Fruit fly (Drosophila melanogaster) whole organism, wandering third instar larva: ENCODE results near the gene ed.

Experiments
- Abd-B ChIP-seq: fragments of >200 bp; optimal IDR thresholded peaks from 2 replicates; lab custom pipeline; 2017; ENCODE audit warnings: missing biosample characterization, missing genetic modification characterization
- CrebA ChIP-seq: fragments of 200-800 bp; sonication (Bioruptor generic); optimal IDR thresholded peaks from 2 replicates; lab custom pipeline; 2016; ENCODE audit warnings: missing biosample characterization, mild to moderate bottlenecking, missing genetic modification characterization, borderline replicate concordance
- Dif ChIP-seq: fragments of 200-275, 200-300 bp; sonication (Bioruptor generic); optimal IDR thresholded peaks from 2 replicates; lab custom pipeline; 2018; ENCODE audit warnings: missing biosample characterization, missing genetic modification characterization; ENCODE audit not compliant: partially characterized antibody
- HLH106 ChIP-seq: fragments of 200-800 bp; optimal IDR thresholded peaks from 3 replicates; lab custom pipeline; 2019; ENCODE audit warnings: missing biosample characterization, mild to moderate bottlenecking, missing genetic modification characterization, moderate library complexity
- Hnf4 ChIP-seq: fragments of 200-800 bp; sonication (Bioruptor generic); optimal IDR thresholded peaks from 2 replicates; lab custom pipeline; 2016; ENCODE audit warnings: missing biosample characterization, mild to moderate bottlenecking, missing genetic modification characterization
- Hr83 ChIP-seq: fragments of 200-300 bp; sonication (Bioruptor generic); optimal IDR thresholded peaks from 2 replicates; lab custom pipeline; 2016; ENCODE audit warnings: missing biosample characterization, mild to moderate bottlenecking, missing genetic modification characterization, moderate library complexity; ENCODE audit not compliant: poor library complexity, severe bottlenecking
- Jra ChIP-seq: sonication (Bioruptor generic); optimal IDR thresholded peaks from 2 replicates; lab custom pipeline; 2016; ENCODE audit warnings: missing biosample characterization, missing genetic modification characterization
- Myc ChIP-seq: fragments of >200 bp; optimal IDR thresholded peaks from 2 replicates; lab custom pipeline; 2017
- N ChIP-seq: fragments of >200 bp; optimal IDR thresholded peaks from 2 replicates; lab custom pipeline; 2018; ENCODE audit warnings: missing biosample characterization, missing external identifiers, missing genetic modification characterization
- Rel ChIP-seq, 2 experiments: fragments of 200-800 bp; sonication (Bioruptor generic) in 1 of 2; optimal IDR thresholded peaks; 2 replicates in 1 of 2; 3 replicates in 1 of 2; lab custom pipeline; 2016 to 2019; ENCODE audit warnings: mild to moderate bottlenecking in 2 of 2, missing biosample characterization in 2 of 2, missing genetic modification characterization in 2 of 2, moderate library complexity in 1 of 2
- Vsx2 ChIP-seq: fragments of 200-300, 225-300 bp; sonication (Bioruptor generic); optimal IDR thresholded peaks from 2 replicates; lab custom pipeline; 2018; ENCODE audit warnings: missing biosample characterization, missing genetic modification characterization; ENCODE audit not compliant: partially characterized antibody
- brk ChIP-seq: fragments of 200-800 bp; sonication (Bioruptor generic); optimal IDR thresholded peaks from 2 replicates; lab custom pipeline; 2016; ENCODE audit warnings: missing biosample characterization, mild to moderate bottlenecking, missing genetic modification characterization
- dl ChIP-seq, 2 experiments: fragments of 175-275, 200-275 bp in 1 of 2; fragments of 200-275 bp in 1 of 2; sonication (Bioruptor generic); optimal IDR thresholded peaks; lab custom pipeline; 2018; ENCODE audit warnings: mild to moderate bottlenecking in 2 of 2, missing biosample characterization in 2 of 2, missing genetic modification characterization in 2 of 2, moderate library complexity in 2 of 2; ENCODE audit not compliant: partially characterized antibody in 2 of 2, insufficient read depth in 1 of 2
- dmrt93B ChIP-seq: fragments of 200-800 bp; sonication (Bioruptor generic); optimal IDR thresholded peaks from 2 replicates; lab custom pipeline; 2018; ENCODE audit warnings: missing biosample characterization, mild to moderate bottlenecking, missing genetic modification characterization
- dsf ChIP-seq: sonication (Bioruptor generic); optimal IDR thresholded peaks from 2 replicates; lab custom pipeline; 2016; ENCODE audit warnings: missing biosample characterization, missing genetic modification characterization, borderline replicate concordance
- ey ChIP-seq: fragments of 200-800 bp; sonication (Bioruptor generic); optimal IDR thresholded peaks from 2 replicates; lab custom pipeline; 2016; ENCODE audit warnings: missing biosample characterization, missing genetic modification characterization
- foxo ChIP-seq, 2 experiments: fragments of 200-800 bp; sonication (Bioruptor generic); optimal IDR thresholded peaks; 2 replicates in 1 of 2; 3 replicates in 1 of 2; lab custom pipeline; 2016 to 2017; ENCODE audit warnings: missing biosample characterization in 2 of 2, missing genetic modification characterization in 2 of 2
- fru ChIP-seq: fragments of 200-800 bp; sonication (Bioruptor generic); optimal IDR thresholded peaks from 3 replicates; lab custom pipeline; 2016; ENCODE audit warnings: missing biosample characterization, mild to moderate bottlenecking, missing genetic modification characterization
- h ChIP-seq: fragments of 200-800 bp; sonication (Bioruptor generic); optimal IDR thresholded peaks from 3 replicates; lab custom pipeline; 2016; ENCODE audit warnings: missing biosample characterization, mild to moderate bottlenecking, missing genetic modification characterization
- jim ChIP-seq: fragments of 175-275, 200-325 bp; sonication (Bioruptor generic); optimal IDR thresholded peaks from 2 replicates; lab custom pipeline; 2016; ENCODE audit warnings: missing biosample characterization, mild to moderate bottlenecking, missing genetic modification characterization
- pan ChIP-seq: fragments of >200 bp; optimal IDR thresholded peaks from 2 replicates; lab custom pipeline; 2017
- psq ChIP-seq: fragments of 200-800 bp; sonication (Bioruptor generic); optimal IDR thresholded peaks from 3 replicates; lab custom pipeline; 2017; ENCODE audit warnings: missing biosample characterization, mild to moderate bottlenecking, missing genetic modification characterization, moderate library complexity
- rgr ChIP-seq: fragments of 200-800 bp; sonication (Bioruptor generic); optimal IDR thresholded peaks from 3 replicates; lab custom pipeline; 2016; ENCODE audit warnings: missing biosample characterization, mild to moderate bottlenecking, missing genetic modification characterization
- sage ChIP-seq: fragments of 200-800 bp; sonication (Bioruptor generic); optimal IDR thresholded peaks from 2 replicates; lab custom pipeline; 2016; ENCODE audit warnings: missing biosample characterization, mild to moderate bottlenecking, missing genetic modification characterization
- sv ChIP-seq: fragments of 200-800 bp; sonication (Bioruptor generic); optimal IDR thresholded peaks from 3 replicates; lab custom pipeline; 2016; ENCODE audit warnings: missing biosample characterization, missing genetic modification characterization
- tai ChIP-seq: sonication (Bioruptor generic); optimal IDR thresholded peaks from 2 replicates; lab custom pipeline; 2016; ENCODE audit warnings: missing biosample characterization, missing genetic modification characterization
- usp ChIP-seq: fragments of >200 bp; optimal IDR thresholded peaks from 2 replicates; lab custom pipeline; 2017; ENCODE audit warnings: missing biosample characterization, missing genetic modification characterization
- woc ChIP-seq: sonication (Bioruptor generic); optimal IDR thresholded peaks from 2 replicates; lab custom pipeline; 2016; ENCODE audit warnings: missing biosample characterization, mild to moderate bottlenecking, missing genetic modification characterization

ed gene

DNA sequence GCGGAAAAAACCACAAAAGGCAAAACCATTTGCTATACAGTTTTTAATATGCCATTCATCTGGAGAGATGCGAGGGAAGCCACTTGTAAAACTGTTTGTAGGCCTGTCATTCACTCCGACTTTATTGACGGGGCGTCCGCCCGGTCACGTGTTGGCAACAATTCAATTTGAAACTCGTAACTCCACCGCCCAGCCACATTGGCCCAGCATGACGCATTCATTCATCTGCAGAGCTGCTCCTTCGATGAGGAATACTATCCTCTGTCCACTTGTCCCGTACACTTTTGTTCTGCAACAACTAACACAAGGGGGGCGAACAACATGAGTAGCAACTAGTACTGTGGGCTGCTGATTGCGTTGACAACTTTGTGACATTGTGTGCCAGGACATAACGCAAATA lies 101.1 kb downstream of the ed start (continued):
- no peak for TF ChIP-seq brk (GFP tag; lab: Kevin White, UChicago)

DNA sequence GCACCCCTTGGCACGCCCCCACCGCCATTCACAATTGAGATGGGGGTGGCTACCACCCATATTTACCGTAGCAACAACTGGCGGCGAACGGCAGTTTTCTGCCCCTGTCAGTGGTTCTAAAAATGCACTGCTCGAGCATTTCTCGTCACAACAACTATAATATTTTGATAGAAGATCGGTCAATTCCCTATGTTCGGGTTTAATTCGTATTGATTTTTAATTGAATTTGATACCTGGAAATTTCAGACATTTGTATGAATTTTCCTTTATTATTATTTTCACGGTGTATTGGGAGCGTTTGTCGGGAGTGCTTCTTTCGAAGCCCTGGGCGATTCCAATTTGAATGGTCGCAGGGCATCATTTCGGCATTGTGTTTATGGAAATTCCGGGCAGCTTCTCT lies 101.9 kb downstream of the ed start:
- peak in 1 of 2 experiments; percentile 41 for TF ChIP-seq foxo (GFP tag; optimal IDR thresholded peaks at IDR 0.05; lab: Kevin White, UChicago)
- TF ChIP-seq Hnf4 (GFP tag; lab: Kevin White, UChicago), result peak; percentile 8
- peak; percentile 38 for TF ChIP-seq h (GFP tag; lab: Kevin White, UChicago)
- no peak for TF ChIP-seq jim (GFP tag; lab: Kevin White, UChicago)
- peak; percentile 21 for TF ChIP-seq rgr
- peak; percentile 42 for TF ChIP-seq sv (GFP tag; lab: Kevin White, UChicago)
- no peak for TF ChIP-seq brk (GFP tag; lab: Kevin White, UChicago)
- TF ChIP-seq HLH106 (tag; lab: Kevin White, UChicago), result peak; percentile 26
- no peak for TF ChIP-seq Jra (GFP tag; lab: Kevin White, UChicago)
- no peak for TF ChIP-seq woc
- peak; percentile 14 for TF ChIP-seq fru (GFP tag; lab: Kevin White, UChicago)
- TF ChIP-seq usp, result no peak
- no peak for TF ChIP-seq pan

- TF ChIP-seq sage (GFP tag; lab: Kevin White, UChicago), result no peak
- TF ChIP-seq, all 38 proteins: peak for 0
These were observed 102.8 kb downstream of the ed start for dm6 chr2L:4133960-4134359.

dm6 chr2L:4146317-4146716 lies 115.1 kb downstream of the ed start:
- TF ChIP-seq h (GFP tag; lab: Kevin White, UChicago) (peak; percentile 19), Dif (GFP tag; lab: Kevin White, UChicago) (no peak), fru (GFP tag; lab: Kevin White, UChicago) (peak; percentile 13), foxo (GFP tag; optimal IDR thresholded peaks at IDR 0.05; lab: Kevin White, UChicago) (peak in 1 of 2 experiments; percentile 30)

dm6 chr2L:4148979-4149378 lies 117.8 kb downstream of the ed start, which contains the start of gene CG2955:
Gene CG2955, plus strand, starts transcription at chr2L:4149279.
- no peak for TF ChIP-seq Abd-B
- TF ChIP-seq Rel (GFP tag; optimal IDR thresholded peaks at IDR 0.05; lab: Kevin White, UChicago), result no peak
- TF ChIP-seq Rel (tag; optimal IDR thresholded peaks at IDR 0.05; lab: Kevin White, UChicago), result no peak
- TF ChIP-seq Hr83, result no peak
- no peak for TF ChIP-seq tai (GFP tag; lab: Kevin White, UChicago)
- TF ChIP-seq dl (GFP tag; optimal IDR thresholded peaks at IDR 0.05; lab: Kevin White, UChicago; ENCODE audit: insufficient read depth in 1 of 2, partially characterized antibody in 2 of 2), result no peak
- TF ChIP-seq dsf (GFP tag; lab: Kevin White, UChicago), result no peak
- TF ChIP-seq jim (GFP tag; lab: Kevin White, UChicago), result no peak
- TF ChIP-seq Vsx2 (GFP tag; lab: Kevin White, UChicago), result no peak
- TF ChIP-seq pan, result no peak
- TF ChIP-seq psq (GFP tag; lab: Kevin White, UChicago), result no peak
- no peak for TF ChIP-seq fru (GFP tag; lab: Kevin White, UChicago)
- no peak for TF ChIP-seq Myc (lab: Kevin White, UChicago)
- no peak for TF ChIP-seq woc
- no peak for TF ChIP-seq sage (GFP tag; lab: Kevin White, UChicago)
- TF ChIP-seq dmrt93B, result no peak
- TF ChIP-seq CrebA (GFP tag; lab: Kevin White, UChicago), result no peak
- no peak for TF ChIP-seq HLH106 (tag; lab: Kevin White, UChicago)
- TF ChIP-seq N (GFP tag; lab: Kevin White, UChicago), result no peak
- no peak for TF ChIP-seq ey (GFP tag; lab: Kevin White, UChicago)
- no peak for TF ChIP-seq h (GFP tag; lab: Kevin White, UChicago)
